Worm (Caenorhabditis elegans) whole organism, L4/young adult: ENCODE data around the gene F46B6.5.

Experiments used
- dao-5 ChIP-seq: sonication (generic microtip); optimal IDR thresholded peaks from 2 replicates; lab custom pipeline; 2016; ENCODE audit warnings: missing genotype, missing genetic modification characterization, moderate library complexity, missing compliant biosample characterization
- him-1 ChIP-seq: sonication (generic microtip); optimal IDR thresholded peaks from 2 replicates; lab custom pipeline; 2016; ENCODE audit warnings: missing genotype, missing genetic modification reagents, missing genetic modification characterization, missing compliant biosample characterization

DNA sequence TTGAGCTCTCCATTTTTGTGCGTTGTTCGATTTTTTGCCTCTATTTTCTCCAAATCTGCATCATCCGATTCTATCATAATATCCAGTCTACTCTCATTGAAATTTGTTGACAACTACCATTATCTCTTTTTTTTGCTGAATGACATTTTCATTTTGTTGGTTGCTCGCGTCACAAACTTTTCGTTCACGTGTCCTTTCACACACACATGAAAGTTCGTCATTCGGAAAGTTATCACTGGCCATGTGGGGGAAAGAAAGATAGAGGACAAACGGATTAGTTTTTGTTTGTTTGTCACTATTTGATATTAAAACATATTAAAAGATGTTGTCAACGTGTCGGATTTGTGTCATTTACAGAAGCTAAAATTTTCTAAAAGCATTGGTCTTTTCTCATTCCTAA lies 12.1 kb upstream of the F46B6.5 start:
- no peak for TF ChIP-seq him-1 (tag; lab: Kevin White, UChicago)
- no peak for TF ChIP-seq dao-5 (tag; lab: Kevin White, UChicago)
